Worm (Caenorhabditis elegans): ENCODE results near the gene F59A6.4.
A peak's percentile ranks its signal among the peaks of the same experiment; 100 is the strongest.

Gene F59A6.4

ce11 chrII:5056254-5056653, 51.4 kb downstream of the F59A6.4 start:
- no peak for TF ChIP-seq snpc-4 (tag; optimal IDR thresholded peaks at IDR 0.05)
- no peak for TF ChIP-seq zip-8 (tag; optimal IDR thresholded peaks at IDR 0.05)
- no peak for TF ChIP-seq nhr-12 (tag; optimal IDR thresholded peaks at IDR 0.05)
- TF ChIP-seq cnd-1 (tag; optimal IDR thresholded peaks at IDR 0.05): no peak
- TF ChIP-seq nhr-2 (tag; optimal IDR thresholded peaks at IDR 0.05): no peak
- TF ChIP-seq lin-13 (tag; optimal IDR thresholded peaks at IDR 0.05): no peak
- TF ChIP-seq unc-120 (tag; optimal IDR thresholded peaks at IDR 0.05; ENCODE audit: poor library complexity, severe bottlenecking): no peak
- TF ChIP-seq ham-2 (GFP tag; optimal IDR thresholded peaks at IDR 0.05): no peak
- no peak for TF ChIP-seq ceh-83 (GFP tag; optimal IDR thresholded peaks at IDR 0.05)

ce11 chrII:5057315-5057714, 52.4 kb downstream of the F59A6.4 start:
- TF ChIP-seq ces-1 (GFP tag; optimal IDR thresholded peaks at IDR 0.05) (no peak), bed-3 (GFP tag; optimal IDR thresholded peaks at IDR 0.05) (peak; percentile 1), mab-5 (tag; optimal IDR thresholded peaks at IDR 0.05) (no peak), unc-62 (GFP tag; optimal IDR thresholded peaks at IDR 0.05) (no peak), ceh-83 (GFP tag; optimal IDR thresholded peaks at IDR 0.05) (peak; percentile 73), M03D4.4 (tag; optimal IDR thresholded peaks at IDR 0.05) (peak; percentile 55), tbx-8 (GFP tag; optimal IDR thresholded peaks at IDR 0.05) (peak; percentile 35), sptf-1 (tag; optimal IDR thresholded peaks at IDR 0.05) (peak; percentile 60), mls-2 (tag; optimal IDR thresholded peaks at IDR 0.05) (peak; percentile 47), drap-1 (GFP tag; optimal IDR thresholded peaks at IDR 0.05) (peak; percentile 44), sem-2 (GFP tag; optimal IDR thresholded peaks at IDR 0.05) (peak; percentile 41), hlh-1 (tag; optimal IDR thresholded peaks at IDR 0.05) (no peak), nhr-76 (tag; optimal IDR thresholded peaks at IDR 0.05) (no peak), ham-2 (GFP tag; optimal IDR thresholded peaks at IDR 0.05) (peak; percentile 17), pha-4 (tag; optimal IDR thresholded peaks at IDR 0.05) (no peak)

All from whole organism, mixed stage, embryonic.